Worm (Caenorhabditis elegans): ENCODE measurements around the gene srh-301.

Gene srh-301

DNA sequence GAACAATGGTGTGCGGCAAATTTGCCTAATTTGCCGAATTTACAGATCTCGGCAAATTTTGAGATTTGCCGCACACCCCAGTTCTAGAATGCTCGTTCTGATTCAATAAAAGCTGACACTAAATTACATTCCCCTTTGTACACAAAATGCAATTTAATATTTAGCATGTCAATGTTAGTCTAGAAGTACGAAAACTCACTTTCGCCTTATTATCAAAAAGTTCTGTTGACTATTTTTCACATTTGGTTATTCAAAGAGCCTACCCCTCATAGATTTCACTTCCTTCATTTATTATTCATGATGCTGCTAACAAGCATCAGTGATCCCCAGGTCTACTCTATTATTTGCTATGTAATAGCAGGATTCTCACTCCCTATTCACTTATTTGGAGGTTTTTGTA, 6.1 kb upstream of the srh-301 start, which contains the start of gene srh-298:
Gene srh-298, plus strand, starts transcription at position 301 of the 400 bp plus-strand sequence.
- no peak for TF ChIP-seq ztf-11 (tag; optimal IDR thresholded peaks at IDR 0.05)
- TF ChIP-seq unc-62 (GFP tag; optimal IDR thresholded peaks at IDR 0.05): no peak

DNA sequence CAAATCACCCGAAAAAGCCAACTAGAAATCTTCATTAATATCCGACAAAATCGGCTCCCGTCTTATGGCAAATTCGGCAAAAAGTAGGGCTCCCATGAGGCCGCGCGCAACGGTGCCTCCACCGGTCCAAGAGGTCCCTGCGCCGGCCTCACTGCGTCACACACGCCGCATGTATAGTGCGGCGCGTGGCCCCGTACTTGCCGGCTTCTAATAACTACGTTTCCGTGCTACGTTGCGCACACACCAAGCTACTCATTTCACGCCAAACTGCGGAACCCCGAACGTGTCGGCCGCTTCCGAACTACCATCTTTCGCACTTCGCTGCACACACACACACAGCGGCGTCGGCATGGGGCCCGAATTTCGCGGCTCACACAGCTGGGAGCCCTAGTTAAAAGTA, 5.0 kb upstream of the srh-301 start:
- TF ChIP-seq lin-32 (GFP tag; optimal IDR thresholded peaks at IDR 0.05) (no peak), elt-3 (tag; optimal IDR thresholded peaks at IDR 0.05) (no peak), elt-1 (tag; optimal IDR thresholded peaks at IDR 0.05; ENCODE audit: borderline replicate concordance, insufficient read depth) (no peak), nhr-2 (tag; optimal IDR thresholded peaks at IDR 0.05) (no peak), ces-1 (GFP tag; optimal IDR thresholded peaks at IDR 0.05) (no peak), ztf-11 (tag; optimal IDR thresholded peaks at IDR 0.05) (no peak), blmp-1 (tag; optimal IDR thresholded peaks at IDR 0.05) (no peak), bed-3 (GFP tag; optimal IDR thresholded peaks at IDR 0.05) (no peak), ceh-39 (tag; optimal IDR thresholded peaks at IDR 0.05) (no peak), sem-2 (GFP tag; optimal IDR thresholded peaks at IDR 0.05) (no peak), zip-8 (tag; optimal IDR thresholded peaks at IDR 0.05) (no peak), flh-1 (GFP tag; optimal IDR thresholded peaks at IDR 0.05) (no peak), unc-39 (tag; optimal IDR thresholded peaks at IDR 0.05) (no peak), unc-120 (tag; optimal IDR thresholded peaks at IDR 0.05; ENCODE audit: poor library complexity, severe bottlenecking) (no peak)

DNA sequence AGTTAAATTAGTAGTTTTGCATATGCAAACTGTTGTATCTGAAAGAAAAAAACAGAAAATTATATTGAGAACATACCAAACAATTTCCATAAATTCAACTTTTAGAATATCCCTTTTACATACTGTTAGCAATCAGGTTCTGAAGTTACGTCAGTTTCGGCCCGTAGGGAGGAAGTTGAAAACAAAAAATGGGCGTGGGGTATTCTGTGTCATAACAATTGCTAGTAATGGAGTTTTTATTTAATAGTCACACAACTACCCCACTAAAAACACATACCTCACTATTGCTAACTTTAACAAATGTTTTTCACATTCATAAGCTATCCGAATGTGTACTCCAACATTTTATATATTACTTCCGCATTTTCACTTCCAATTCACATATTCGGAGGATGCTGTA, 2.9 kb upstream of the srh-301 start, which contains the start of gene srh-300:
Gene srh-300, plus strand, starts transcription at position 301 of the 400 bp plus-strand sequence.
- no peak for TF ChIP-seq mab-5 (tag; optimal IDR thresholded peaks at IDR 0.05)
- TF ChIP-seq ces-1 (GFP tag; optimal IDR thresholded peaks at IDR 0.05): no peak
- no peak for TF ChIP-seq nhr-28 (tag; optimal IDR thresholded peaks at IDR 0.05)
- no peak for TF ChIP-seq ceh-43 (GFP tag; optimal IDR thresholded peaks at IDR 0.05)
- no peak for TF ChIP-seq bed-3 (GFP tag; optimal IDR thresholded peaks at IDR 0.05)
- no peak for TF ChIP-seq nhr-237 (tag; optimal IDR thresholded peaks at IDR 0.05)
- TF ChIP-seq elt-3 (tag; optimal IDR thresholded peaks at IDR 0.05): no peak
- TF ChIP-seq hlh-1 (tag; optimal IDR thresholded peaks at IDR 0.05): no peak
- no peak for TF ChIP-seq flh-1 (GFP tag; optimal IDR thresholded peaks at IDR 0.05)
- no peak for TF ChIP-seq ztf-11 (tag; optimal IDR thresholded peaks at IDR 0.05)
- TF ChIP-seq sem-2 (GFP tag; optimal IDR thresholded peaks at IDR 0.05): no peak
- TF ChIP-seq ceh-39 (tag; optimal IDR thresholded peaks at IDR 0.05): no peak
- TF ChIP-seq unc-39 (tag; optimal IDR thresholded peaks at IDR 0.05): no peak
- no peak for TF ChIP-seq ham-2 (GFP tag; optimal IDR thresholded peaks at IDR 0.05)
- no peak for TF ChIP-seq sptf-1 (tag; optimal IDR thresholded peaks at IDR 0.05)
- TF ChIP-seq pha-4 (tag; optimal IDR thresholded peaks at IDR 0.05): no peak
- TF ChIP-seq blmp-1 (tag; optimal IDR thresholded peaks at IDR 0.05): no peak

DNA sequence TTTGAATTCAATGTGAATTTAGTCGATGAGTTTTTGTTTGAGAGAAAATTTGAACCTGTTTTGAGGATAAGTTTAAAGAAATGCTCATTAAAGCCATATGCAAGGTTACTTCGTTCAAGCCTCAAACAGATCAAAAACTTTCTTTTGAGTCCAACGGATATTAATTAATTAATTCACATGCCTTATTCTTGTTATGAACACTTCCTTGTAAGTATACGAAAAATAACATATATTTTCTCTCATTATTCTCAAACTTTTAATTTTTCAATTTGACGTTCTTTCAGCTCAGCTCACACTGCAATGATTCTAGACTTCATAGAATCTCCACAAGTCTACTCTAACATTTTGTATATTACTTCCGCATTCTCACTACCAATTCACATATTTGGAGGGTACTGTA, 3.6 kb downstream of the srh-301 start, which contains the start of gene srh-304:
Gene srh-304, plus strand, starts transcription at position 301 of the 400 bp plus-strand sequence.
- no peak for TF ChIP-seq hlh-1 (tag; optimal IDR thresholded peaks at IDR 0.05)
- TF ChIP-seq sem-2 (GFP tag; optimal IDR thresholded peaks at IDR 0.05): no peak
- TF ChIP-seq sptf-1 (tag; optimal IDR thresholded peaks at IDR 0.05): no peak
- TF ChIP-seq elt-3 (tag; optimal IDR thresholded peaks at IDR 0.05): no peak
- no peak for TF ChIP-seq ceh-39 (tag; optimal IDR thresholded peaks at IDR 0.05)
- no peak for TF ChIP-seq ceh-83 (GFP tag; optimal IDR thresholded peaks at IDR 0.05)
- TF ChIP-seq nhr-28 (tag; optimal IDR thresholded peaks at IDR 0.05): no peak
- no peak for TF ChIP-seq bed-3 (GFP tag; optimal IDR thresholded peaks at IDR 0.05)
- no peak for TF ChIP-seq pha-4 (tag; optimal IDR thresholded peaks at IDR 0.05)
- no peak for TF ChIP-seq lin-32 (GFP tag; optimal IDR thresholded peaks at IDR 0.05)

DNA sequence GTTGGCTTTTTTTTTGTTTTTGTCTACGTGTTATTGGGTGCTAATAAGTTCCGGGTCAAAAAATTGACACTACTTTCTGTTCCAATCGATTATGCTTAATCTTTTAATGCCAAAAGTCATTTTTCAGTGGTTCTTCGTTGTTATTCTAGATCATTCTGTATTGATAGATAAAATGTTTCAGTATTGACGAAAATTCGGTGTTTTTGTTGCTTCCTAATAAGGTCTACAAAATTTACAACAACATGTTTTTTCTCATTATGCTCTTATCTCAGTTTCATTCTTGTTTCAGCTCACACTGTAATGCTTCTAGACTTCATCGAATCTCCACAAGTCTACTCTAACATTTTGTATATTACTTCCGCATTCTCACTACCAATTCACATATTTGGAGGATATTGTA, 6.6 kb downstream of the srh-301 start, which contains the start of gene srh-303:
Gene srh-303, plus strand, starts transcription at position 301 of the 400 bp plus-strand sequence.
- no peak for TF ChIP-seq ceh-83 (GFP tag; optimal IDR thresholded peaks at IDR 0.05)
- TF ChIP-seq nhr-76 (tag; optimal IDR thresholded peaks at IDR 0.05): no peak

DNA sequence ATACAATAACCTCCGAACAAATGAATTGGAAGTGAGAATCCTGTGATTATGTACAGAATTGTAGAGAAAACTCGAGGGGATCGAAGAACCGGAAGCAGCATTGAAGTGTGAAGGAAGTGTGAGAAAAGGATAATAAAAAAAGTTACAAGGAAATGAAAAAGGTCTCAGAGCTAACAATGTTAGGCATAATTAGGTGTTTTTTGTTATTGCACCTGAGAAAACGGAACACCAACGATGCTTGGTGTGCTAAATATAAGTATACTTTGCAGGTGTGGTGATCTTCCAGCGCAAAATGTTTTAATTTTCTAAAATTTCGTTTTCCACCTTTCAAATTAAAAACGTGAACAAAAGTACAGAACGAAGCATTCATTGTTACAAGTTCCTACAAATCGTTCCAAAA, 19.4 kb downstream of the srh-301 start, which contains the start of gene srh-286:
Gene srh-286, minus strand, starts transcription at position 101 of the 400 bp plus-strand sequence.
- TF ChIP-seq nhr-237 (tag; optimal IDR thresholded peaks at IDR 0.05): no peak

DNA sequence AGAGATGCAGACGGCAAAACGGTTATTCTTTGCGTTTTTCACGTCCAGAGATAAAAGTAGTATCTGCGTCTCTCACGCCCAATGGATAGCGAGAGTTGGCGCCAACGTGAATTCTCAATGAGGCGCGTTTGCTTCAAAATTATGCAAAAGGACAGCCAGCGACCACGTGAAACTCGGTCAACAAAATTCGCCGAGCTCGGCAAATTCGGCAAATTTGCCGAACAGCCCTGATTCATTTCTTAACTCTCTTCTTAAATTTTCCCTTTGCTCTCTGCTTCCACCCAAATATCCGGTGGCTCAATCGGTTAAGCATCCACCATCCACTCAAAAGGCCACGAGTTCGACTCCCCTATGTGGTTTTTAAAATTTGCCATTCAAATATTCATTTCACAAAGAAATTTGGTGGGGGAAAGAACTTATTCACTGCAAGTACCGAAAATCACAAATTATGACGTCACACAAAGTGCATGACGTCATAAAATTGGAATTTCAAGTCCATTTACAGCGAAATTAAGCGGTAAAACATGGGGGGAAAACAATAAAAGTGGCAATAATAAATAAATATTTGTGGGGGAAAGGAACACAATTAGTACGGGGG, 20.8 kb downstream of the srh-301 start:
- peak; percentile 100 for TF ChIP-seq zip-8 (tag; optimal IDR thresholded peaks at IDR 0.05)
- TF ChIP-seq unc-62 (GFP tag; optimal IDR thresholded peaks at IDR 0.05): no peak
- TF ChIP-seq nhr-28 (tag; optimal IDR thresholded peaks at IDR 0.05): no peak
- no peak for TF ChIP-seq unc-39 (tag; optimal IDR thresholded peaks at IDR 0.05)

All from whole organism, mixed stage, embryonic.